Worm (Caenorhabditis elegans): Measurements from ENCODE around the gene Y54H5A.2.
A peak's percentile ranks its signal among the peaks of the same experiment; 100 is the strongest.

Y54H5A.2 gene

ce11 chrIII:5159505-5159904 lies 10.1 kb upstream of the Y54H5A.2 start, which contains the start of gene T10F2.5:
T10F2.5 (minus strand) TSS chrIII:5159605.
- TF ChIP-seq sea-1 (GFP tag; conservative IDR thresholded peaks at IDR 0.05) = no peak
- TF ChIP-seq ceh-13 (GFP tag; optimal IDR thresholded peaks at IDR 0.05) = no peak
- no peak for TF ChIP-seq tra-4 (tag; optimal IDR thresholded peaks at IDR 0.05)
- TF ChIP-seq ceh-36 (tag; optimal IDR thresholded peaks at IDR 0.05) = no peak
- no peak for TF ChIP-seq hnd-1 (tag; optimal IDR thresholded peaks at IDR 0.05)
- TF ChIP-seq scrt-1 (GFP tag; IDR thresholded peaks at IDR 0.05) = no peak
- no peak for TF ChIP-seq ama-1 (optimal IDR thresholded peaks at IDR 0.05)
- no peak for TF ChIP-seq aly-1 (tag; optimal IDR thresholded peaks at IDR 0.05)
- no peak for TF ChIP-seq hmbx-1 (tag; optimal IDR thresholded peaks at IDR 0.05)
- TF ChIP-seq ets-7 (tag; optimal IDR thresholded peaks at IDR 0.05) = no peak
- no peak for TF ChIP-seq tbx-37 (GFP tag; conservative IDR thresholded peaks at IDR 0.05)
- no peak for TF ChIP-seq B0310.2 (tag; optimal IDR thresholded peaks at IDR 0.05)
- TF ChIP-seq flt-1 (GFP tag; IDR thresholded peaks at IDR 0.05) = no peak
- TF ChIP-seq pes-1 (GFP tag; IDR thresholded peaks at IDR 0.05) = no peak
- TF ChIP-seq tbx-11 (GFP tag; IDR thresholded peaks at IDR 0.05) = no peak
- TF ChIP-seq hmg-4 (GFP tag; optimal IDR thresholded peaks at IDR 0.05) = no peak

- TF ChIP-seq ceh-13 (GFP tag; optimal IDR thresholded peaks at IDR 0.05) (no peak), B0310.2 (tag; optimal IDR thresholded peaks at IDR 0.05) (no peak), aly-1 (tag; optimal IDR thresholded peaks at IDR 0.05) (no peak), sea-1 (GFP tag; conservative IDR thresholded peaks at IDR 0.05) (no peak), ceh-36 (tag; optimal IDR thresholded peaks at IDR 0.05) (no peak), scrt-1 (GFP tag; IDR thresholded peaks at IDR 0.05) (no peak), tra-4 (tag; optimal IDR thresholded peaks at IDR 0.05) (no peak), hmbx-1 (tag; optimal IDR thresholded peaks at IDR 0.05) (no peak), tbx-11 (GFP tag; IDR thresholded peaks at IDR 0.05) (no peak), ama-1 (optimal IDR thresholded peaks at IDR 0.05) (no peak), hnd-1 (tag; optimal IDR thresholded peaks at IDR 0.05) (no peak), tbx-37 (GFP tag; conservative IDR thresholded peaks at IDR 0.05) (no peak), ets-7 (tag; optimal IDR thresholded peaks at IDR 0.05) (no peak), hmg-4 (GFP tag; optimal IDR thresholded peaks at IDR 0.05) (no peak), F13C5.2 (tag; optimal IDR thresholded peaks at IDR 0.05) (no peak)
Measured at ce11 chrIII:5158674-5159073, 9.3 kb upstream of the Y54H5A.2 start, which contains the start of gene oxy-4. oxy-4 (minus strand) TSS chrIII:5158774.

ce11 chrIII:5155393-5155792 lies 6.0 kb upstream of the Y54H5A.2 start:
- TF ChIP-seq hmg-4 (GFP tag; optimal IDR thresholded peaks at IDR 0.05) = no peak
- TF ChIP-seq pes-1 (GFP tag; IDR thresholded peaks at IDR 0.05) = no peak
- no peak for TF ChIP-seq scrt-1 (GFP tag; IDR thresholded peaks at IDR 0.05)
- TF ChIP-seq ama-1 (optimal IDR thresholded peaks at IDR 0.05) = no peak
- TF ChIP-seq ceh-13 (GFP tag; optimal IDR thresholded peaks at IDR 0.05) = no peak
- TF ChIP-seq F13C5.2 (tag; optimal IDR thresholded peaks at IDR 0.05) = no peak

- TF ChIP-seq B0310.2 (tag; optimal IDR thresholded peaks at IDR 0.05) (no peak), F13C5.2 (tag; optimal IDR thresholded peaks at IDR 0.05) (peak; percentile 16), ceh-36 (tag; optimal IDR thresholded peaks at IDR 0.05) (no peak)
Measured at ce11 chrIII:5153137-5153536, 3.8 kb upstream of the Y54H5A.2 start, which contains the start of the genes rbm-42 and grwd-1. rbm-42 (minus strand) TSS chrIII:5153229. grwd-1 (plus strand) TSS chrIII:5153464.

- TF ChIP-seq tbx-11 (GFP tag; IDR thresholded peaks at IDR 0.05) = no peak
- TF ChIP-seq sea-1 (GFP tag; conservative IDR thresholded peaks at IDR 0.05) = no peak
Measured at ce11 chrIII:5150980-5151379, 1.6 kb upstream of the Y54H5A.2 start.

ce11 chrIII:5150012-5150411 lies 634 bp upstream of the Y54H5A.2 start:
- no peak for TF ChIP-seq ceh-36 (tag; optimal IDR thresholded peaks at IDR 0.05)
- TF ChIP-seq pes-1 (GFP tag; IDR thresholded peaks at IDR 0.05) = no peak
- no peak for TF ChIP-seq hmg-4 (GFP tag; optimal IDR thresholded peaks at IDR 0.05)
- TF ChIP-seq scrt-1 (GFP tag; IDR thresholded peaks at IDR 0.05) = no peak
- no peak for TF ChIP-seq ceh-13 (GFP tag; optimal IDR thresholded peaks at IDR 0.05)
- TF ChIP-seq F13C5.2 (tag; optimal IDR thresholded peaks at IDR 0.05) = no peak
- TF ChIP-seq sea-1 (GFP tag; conservative IDR thresholded peaks at IDR 0.05) = no peak
- TF ChIP-seq ama-1 (optimal IDR thresholded peaks at IDR 0.05) = no peak
- TF ChIP-seq tbx-11 (GFP tag; IDR thresholded peaks at IDR 0.05) = no peak
- TF ChIP-seq hnd-1 (tag; optimal IDR thresholded peaks at IDR 0.05) = no peak
- TF ChIP-seq B0310.2 (tag; optimal IDR thresholded peaks at IDR 0.05) = no peak
- TF ChIP-seq tra-4 (tag; optimal IDR thresholded peaks at IDR 0.05) = no peak
- TF ChIP-seq hmbx-1 (tag; optimal IDR thresholded peaks at IDR 0.05) = no peak
- no peak for TF ChIP-seq ets-7 (tag; optimal IDR thresholded peaks at IDR 0.05)
- TF ChIP-seq flt-1 (GFP tag; IDR thresholded peaks at IDR 0.05) = no peak

ce11 chrIII:5147445-5147844 lies 1.9 kb downstream of the Y54H5A.2 start:
- TF ChIP-seq pes-1 (GFP tag; IDR thresholded peaks at IDR 0.05) = no peak
- no peak for TF ChIP-seq aly-1 (tag; optimal IDR thresholded peaks at IDR 0.05)
- no peak for TF ChIP-seq hmg-4 (GFP tag; optimal IDR thresholded peaks at IDR 0.05)
- TF ChIP-seq tbx-37 (GFP tag; conservative IDR thresholded peaks at IDR 0.05) = no peak
- TF ChIP-seq sea-1 (GFP tag; conservative IDR thresholded peaks at IDR 0.05) = no peak
- TF ChIP-seq scrt-1 (GFP tag; IDR thresholded peaks at IDR 0.05) = no peak
- no peak for TF ChIP-seq hmbx-1 (tag; optimal IDR thresholded peaks at IDR 0.05)
- TF ChIP-seq B0310.2 (tag; optimal IDR thresholded peaks at IDR 0.05) = no peak
- no peak for TF ChIP-seq ceh-13 (GFP tag; optimal IDR thresholded peaks at IDR 0.05)
- TF ChIP-seq ama-1 (optimal IDR thresholded peaks at IDR 0.05) = no peak
- TF ChIP-seq F13C5.2 (tag; optimal IDR thresholded peaks at IDR 0.05) = no peak

- no peak for TF ChIP-seq B0310.2 (tag; optimal IDR thresholded peaks at IDR 0.05)
- TF ChIP-seq hmg-4 (GFP tag; optimal IDR thresholded peaks at IDR 0.05) = no peak
- TF ChIP-seq scrt-1 (GFP tag; IDR thresholded peaks at IDR 0.05) = no peak
- no peak for TF ChIP-seq tbx-37 (GFP tag; conservative IDR thresholded peaks at IDR 0.05)
Measured at ce11 chrIII:5146749-5147148, 2.6 kb downstream of the Y54H5A.2 start.

All from whole organism, early embryonic.